Fruit fly (Drosophila melanogaster) ovary, adult (tissue): ENCODE data around the gene primo-2.
A peak's percentile ranks its signal among the peaks of the same experiment; 100 is the strongest.

Experiments used
- CG17801 ChIP-seq: fragments of 200-800 bp; optimal IDR thresholded peaks from 2 replicates; lab custom pipeline; 2019; ENCODE audit warnings: missing biosample characterization, mild to moderate bottlenecking, missing genetic modification characterization, moderate library complexity; ENCODE audit not compliant: partially characterized antibody

Gene primo-2

dm6 chr3R:13683624-13684568 lies 27.7 kb downstream of the primo-2 start, which contains the start of gene flfl:
TSS of gene flfl (plus strand) at chr3R:13683921.
- peak; percentile 31 for TF ChIP-seq CG17801 (GFP tag; lab: Kevin White, UChicago)

dm6 chr3R:13682994-13683623 lies 28.5 kb downstream of the primo-2 start:
- TF ChIP-seq CG17801 (GFP tag; lab: Kevin White, UChicago), result no peak

dm6 chr3R:13676137-13677086 lies 35.2 kb downstream of the primo-2 start, which contains the start of the genes Lkb1 and CG9588:
TSS of gene Lkb1 (plus strand) at chr3R:13676549.
TSS of gene CG9588 (minus strand) at chr3R:13676681.
- TF ChIP-seq CG17801 (GFP tag; lab: Kevin White, UChicago), result no peak

dm6 chr3R:13674492-13675033 lies 37.1 kb downstream of the primo-2 start, which contains the start of gene Task6:
TSS of gene Task6 (minus strand) at chr3R:13674542.
- TF ChIP-seq CG17801 (GFP tag; lab: Kevin White, UChicago), result no peak

- TF ChIP-seq CG17801 (GFP tag; lab: Kevin White, UChicago), result no peak
Measured at dm6 chr3R:13672898-13673297, 38.7 kb downstream of the primo-2 start.

- no peak for TF ChIP-seq CG17801 (GFP tag; lab: Kevin White, UChicago)
Measured at dm6 chr3R:13665992-13666391, 45.6 kb downstream of the primo-2 start.

- no peak for TF ChIP-seq CG17801 (GFP tag; lab: Kevin White, UChicago)
Measured at dm6 chr3R:13662149-13662548, 49.5 kb downstream of the primo-2 start.

dm6 chr3R:13660924-13661659 lies 50.5 kb downstream of the primo-2 start, which contains the start of gene B52:
TSS of gene B52 (plus strand) at chr3R:13661311.
- TF ChIP-seq CG17801 (GFP tag; lab: Kevin White, UChicago), result peak; percentile 88
